Worm (Caenorhabditis elegans) whole organism, midembryonic: ENCODE results near the gene rnh-1.0.

Source experiments
- cog-1 ChIP-seq: sonication (generic microtip); optimal IDR thresholded peaks from 2 replicates; lab custom pipeline; 2016; ENCODE audit warnings: missing genetic modification characterization, missing compliant biosample characterization
- flt-1 ChIP-seq: fragments of 200-800 bp; sonication (Bioruptor generic); IDR thresholded peaks from 2 replicates; pipeline ENCODE4 v1.3.6; 2022; ENCODE audit warnings: missing genetic modification characterization, missing compliant biosample characterization
- klf-2 ChIP-seq: fragments of 200-800 bp; sonication (Bioruptor generic); conservative IDR thresholded peaks from 2 replicates; pipeline ENCODE4 v1.3.6; 2022; ENCODE audit warnings: missing genetic modification reagents, missing genetic modification characterization, missing compliant biosample characterization
- ref-1 ChIP-seq: fragments of 200-800 bp; sonication (Bioruptor generic); conservative IDR thresholded peaks from 2 replicates; pipeline ENCODE4 v1.3.6; 2022; ENCODE audit warnings: missing genetic modification reagents, missing genetic modification characterization, missing compliant biosample characterization
- tab-1 ChIP-seq: fragments of 200-800 bp; sonication (Bioruptor generic); IDR thresholded peaks from 2 replicates; pipeline ENCODE4 v1.3.6; 2022; ENCODE audit warnings: missing genetic modification characterization, missing compliant biosample characterization

DNA sequence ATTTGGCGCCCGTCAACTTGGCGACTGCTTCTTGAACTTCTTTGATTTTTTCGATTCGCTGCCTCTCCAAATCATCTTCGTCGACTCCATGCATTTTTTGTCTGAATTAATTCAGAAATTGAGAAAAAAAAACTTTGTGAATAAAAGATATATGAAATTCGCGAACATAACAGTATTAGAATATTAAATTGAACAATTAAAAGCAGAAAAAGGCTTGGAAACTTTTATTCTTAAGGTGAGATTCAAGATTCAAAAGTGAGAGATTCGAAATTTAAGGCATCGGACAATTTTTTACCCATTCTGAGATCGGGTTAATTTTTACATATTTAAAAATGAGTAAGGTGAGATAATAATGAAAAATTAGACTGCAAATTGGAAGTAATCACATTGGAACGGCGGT lies 38.8 kb downstream of the rnh-1.0 start, which contains the start of gene F33G12.3:
- no peak for TF ChIP-seq cog-1 (tag; lab: Kevin White, UChicago)
- no peak for TF ChIP-seq ref-1 (GFP tag; lab: Robert Waterston, UW)
- TF ChIP-seq tab-1 (GFP tag; lab: Robert Waterston, UW) = no peak
- no peak for TF ChIP-seq flt-1 (GFP tag; lab: Robert Waterston, UW)
- no peak for TF ChIP-seq klf-2 (GFP tag; lab: Robert Waterston, UW)
